Worm (Caenorhabditis elegans): ENCODE results near the gene srh-135.
A peak's percentile ranks its signal among the peaks of the same experiment; 100 is the strongest.

srh-135 gene

ce11 chrII:10248355-10249041 lies 21.6 kb upstream of the srh-135 start, which contains the start of gene atad-3:
TSS of gene atad-3 (plus strand) at chrII:10248991.
- TF ChIP-seq php-3 (GFP tag; IDR thresholded peaks at IDR 0.05) (peak; percentile 82), mxl-2 (GFP tag; conservative IDR thresholded peaks at IDR 0.05) (peak; percentile 82), zip-11 (GFP tag; IDR thresholded peaks at IDR 0.05) (no peak), Y5F2A.4 (GFP tag; optimal IDR thresholded peaks at IDR 0.05) (no peak), daf-16 (GFP tag; optimal IDR thresholded peaks at IDR 0.05) (peak in 1 of 2 experiments; percentile 37), daf-16 (tag; optimal IDR thresholded peaks at IDR 0.05) (peak; percentile 24), nhr-111 (GFP tag; optimal IDR thresholded peaks at IDR 0.05) (no peak), mes-2 (tag; optimal IDR thresholded peaks at IDR 0.05; ENCODE audit: poor library complexity, severe bottlenecking) (peak; percentile 98), daf-8 (GFP tag; IDR thresholded peaks at IDR 0.05) (no peak), daf-19 (GFP tag; conservative IDR thresholded peaks at IDR 0.05) (peak; percentile 81; the same call in 1 of the 2 replicates), Y105C5A.15 (GFP tag; IDR thresholded peaks at IDR 0.05) (peak; percentile 59; the same call in 1 of the 2 replicates), saeg-2 (GFP tag; IDR thresholded peaks at IDR 0.05) (peak; percentile 84), lin-15B (tag; optimal IDR thresholded peaks at IDR 0.05) (peak; percentile 33), duxl-1 (tag; optimal IDR thresholded peaks at IDR 0.05; ENCODE audit: poor library complexity) (peak; percentile 67), ceh-20 (GFP tag; IDR thresholded peaks at IDR 0.05) (peak; percentile 97), nhr-77 (tag; optimal IDR thresholded peaks at IDR 0.05) (peak; percentile 85), madf-5 (GFP tag; IDR thresholded peaks at IDR 0.05) (peak; percentile 91 to 96; a peak in 3 of 4 replicates), nhr-42 (GFP tag; IDR thresholded peaks at IDR 0.05) (peak; percentile 95), pha-4 (GFP tag; IDR thresholded peaks at IDR 0.05) (peak; percentile 90), pha-4 (tag; optimal IDR thresholded peaks at IDR 0.05) (peak; percentile 54), lin-38 (GFP tag; IDR thresholded peaks at IDR 0.05) (peak; percentile 95), zfp-3 (GFP tag; conservative IDR thresholded peaks at IDR 0.05) (peak; percentile 92), dmd-8 (GFP tag; IDR thresholded peaks at IDR 0.05) (peak; percentile 84), arid-1 (GFP tag; conservative IDR thresholded peaks at IDR 0.05) (peak; percentile 92), lsy-2 (tag; optimal IDR thresholded peaks at IDR 0.05) (peak; percentile 79 to 91), F49E8.2 (tag; optimal IDR thresholded peaks at IDR 0.05; ENCODE audit: borderline replicate concordance) (peak; percentile 7), lin-1 (GFP tag; IDR thresholded peaks at IDR 0.05) (peak; percentile 59; the same call in 1 of the 2 replicates), lin-39 (tag; optimal IDR thresholded peaks at IDR 0.05) (no peak), hlh-30 (tag; optimal IDR thresholded peaks at IDR 0.05; ENCODE audit: insufficient read depth) (peak; percentile 60), skn-1 (tag; optimal IDR thresholded peaks at IDR 0.05) (no peak), zag-1 (tag; optimal IDR thresholded peaks at IDR 0.05) (no peak), ces-1 (GFP tag; optimal IDR thresholded peaks at IDR 0.05) (no peak), nhr-48 (tag; optimal IDR thresholded peaks at IDR 0.05) (peak; percentile 46), rbr-2 (tag; optimal IDR thresholded peaks at IDR 0.05) (peak; percentile 87), attf-4 (tag; optimal IDR thresholded peaks at IDR 0.05) (no peak), dpl-1 (GFP tag; optimal IDR thresholded peaks at IDR 0.05) (peak; percentile 76), R02D3.7 (tag; optimal IDR thresholded peaks at IDR 0.05) (no peak), ceh-44 (GFP tag; IDR thresholded peaks at IDR 0.05) (peak; percentile 98), F10B5.3 (tag; optimal IDR thresholded peaks at IDR 0.05) (no peak), lir-3 (tag; optimal IDR thresholded peaks at IDR 0.05) (peak; percentile 26), dmd-6 (GFP tag; IDR thresholded peaks at IDR 0.05) (peak; percentile 97), ceh-32 (tag; optimal IDR thresholded peaks at IDR 0.05; ENCODE audit: poor library complexity) (no peak), Y75B8A.6 (GFP tag; IDR thresholded peaks at IDR 0.05) (peak; percentile 96), F37D6.2 (tag; optimal IDR thresholded peaks at IDR 0.05) (peak; percentile 81), lin-13 (GFP tag; optimal IDR thresholded peaks at IDR 0.05) (peak; percentile 71), vab-7 (GFP tag; IDR thresholded peaks at IDR 0.05) (peak; percentile 99), spr-3 (GFP tag; optimal IDR thresholded peaks at IDR 0.05) (no peak), snpc-4 (tag; optimal IDR thresholded peaks at IDR 0.05) (no peak), dmd-9 (GFP tag; IDR thresholded peaks at IDR 0.05) (peak; percentile 97), mdt-29 (GFP tag; IDR thresholded peaks at IDR 0.05) (peak; percentile 75)

All from whole organism, L4 larva.